Worm (Caenorhabditis elegans) whole organism, L1 larva: Measurements from ENCODE around the gene C17A2.4.

Experiments
- alr-1 ChIP-seq: fragments of 200-800 bp; sonication (Bioruptor generic); optimal IDR thresholded peaks from 2 replicates; lab custom pipeline; 2018; ENCODE audit warnings: borderline replicate concordance, mild to moderate bottlenecking, missing genetic modification characterization, missing compliant biosample characterization
- ama-1 ChIP-seq: fragments of 150-350 bp; optimal IDR thresholded peaks from 2 replicates; lab custom pipeline; 2014
- snpc-4 ChIP-seq: fragments of 150-350 bp; optimal IDR thresholded peaks from 2 replicates; lab custom pipeline; 2014; ENCODE audit warnings: missing biosample characterization, missing genetic modification characterization

DNA sequence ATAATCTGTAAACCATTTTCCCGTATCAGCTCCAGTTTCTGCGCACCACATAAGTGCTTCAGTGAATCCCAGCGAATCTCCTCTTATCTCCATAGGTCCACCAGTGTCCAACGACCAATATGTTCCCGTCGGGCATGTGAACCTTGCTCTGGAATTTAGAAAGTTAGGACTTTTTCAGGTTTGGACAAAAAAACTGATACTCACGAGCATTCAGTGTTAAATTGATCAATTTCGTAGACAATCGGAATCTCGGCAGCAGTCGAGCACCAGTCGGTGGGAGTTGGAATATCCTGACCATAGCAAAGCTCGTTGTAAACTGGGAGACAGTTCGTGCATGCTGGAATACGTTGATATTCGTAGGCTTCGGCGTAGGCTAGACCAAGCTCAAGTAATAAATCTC, 10.0 kb upstream of the C17A2.4 start:
- no peak for TF ChIP-seq ama-1
- no peak for TF ChIP-seq snpc-4 (tag; lab: Kevin White, UChicago)
- TF ChIP-seq alr-1 (tag; lab: Kevin White, UChicago), result no peak
